Fruit fly (Drosophila melanogaster) whole organism: ENCODE measurements around the gene Mpp6.

Source experiments
- Dll ChIP-seq: fragments of >200 bp; optimal IDR thresholded peaks from 2 replicates; lab custom pipeline; 2017
- EcR ChIP-seq, 2 experiments: fragments of >200 bp; optimal IDR thresholded peaks; 2 replicates each; lab custom pipeline; 2017; ENCODE audit warnings: missing biosample characterization in 2 of 2, missing genetic modification characterization in 2 of 2, missing genetic modification reagents in 2 of 2
- pan ChIP-seq: fragments of >200 bp; optimal IDR thresholded peaks from 2 replicates; lab custom pipeline; 2017
- psq ChIP-seq: fragments of >200 bp; optimal IDR thresholded peaks from 2 replicates; lab custom pipeline; 2017

- TF ChIP-seq Dll (lab: Kevin White, UChicago) (no peak), psq (lab: Kevin White, UChicago) (no peak), EcR (GFP tag; optimal IDR thresholded peaks at IDR 0.05; lab: Kevin White, UChicago) (no peak), pan (lab: Kevin White, UChicago) (no peak)
Measured at dm6 chr2L:21196511-21196910, 40.4 kb downstream of the Mpp6 start.
